Worm (Caenorhabditis elegans) whole organism, L4/young adult: ENCODE data around the gene T15H9.5.

Source experiments
- W03F9.2 ChIP-seq: fragments of 150-350 bp; optimal IDR thresholded peaks from 2 replicates; lab custom pipeline; 2014; ENCODE audit warnings: missing biosample characterization, missing genetic modification characterization
- dao-5 ChIP-seq: sonication (generic microtip); optimal IDR thresholded peaks from 2 replicates; lab custom pipeline; 2016; ENCODE audit warnings: missing genotype, missing genetic modification characterization, moderate library complexity, missing compliant biosample characterization
- him-1 ChIP-seq: sonication (generic microtip); optimal IDR thresholded peaks from 2 replicates; lab custom pipeline; 2016; ENCODE audit warnings: missing genotype, missing genetic modification reagents, missing genetic modification characterization, missing compliant biosample characterization

ce11 chrII:9617902-9618245 lies 6.6 kb upstream of the T15H9.5 start:
- TF ChIP-seq him-1 (tag; lab: Kevin White, UChicago): no peak
- TF ChIP-seq dao-5 (tag; lab: Kevin White, UChicago): no peak
- TF ChIP-seq W03F9.2 (tag; lab: Kevin White, UChicago): no peak
